Worm (Caenorhabditis elegans): Measurements from ENCODE around the gene noah-2.

- TF ChIP-seq dve-1 (tag; optimal IDR thresholded peaks at IDR 0.05) (no peak), dmd-4 (tag; optimal IDR thresholded peaks at IDR 0.05; ENCODE audit: borderline replicate concordance) (no peak), elt-2 (tag; optimal IDR thresholded peaks at IDR 0.05) (no peak), K09A11.1 (tag; optimal IDR thresholded peaks at IDR 0.05; ENCODE audit: insufficient read depth) (no peak), pqm-1 (tag; optimal IDR thresholded peaks at IDR 0.05) (no peak), unc-86 (tag; optimal IDR thresholded peaks at IDR 0.05) (no peak), rnt-1 (tag; optimal IDR thresholded peaks at IDR 0.05) (no peak)
Measured at ce11 chrIV:14104745-14105144, 13.7 kb downstream of the noah-2 start.
